Fruit fly (Drosophila melanogaster): ENCODE measurements around the gene CG13318.

Gene CG13318

DNA sequence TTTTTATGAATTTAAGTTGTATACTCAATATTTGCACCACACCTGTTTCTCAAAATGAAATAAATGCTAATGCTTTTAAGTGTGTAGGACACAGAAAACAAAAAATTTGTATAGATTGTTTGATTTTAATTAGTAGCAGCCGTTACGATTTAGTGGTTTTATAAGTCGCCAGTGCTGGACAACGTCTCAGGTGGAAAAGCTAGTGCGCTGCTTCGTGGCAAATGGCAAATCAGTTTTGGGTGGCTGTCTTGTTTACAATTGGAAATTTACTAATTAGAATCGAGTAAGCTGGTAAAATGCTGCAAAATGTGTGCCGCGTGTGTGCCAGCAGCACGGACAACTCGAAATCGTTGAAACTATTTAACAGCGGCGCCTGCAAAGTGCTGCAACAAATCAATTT is 45.9 kb downstream of the CG13318 start, which contains the start of gene CG8159 (continued):
- TF ChIP-seq CG4360 (GFP tag; IDR thresholded peaks at IDR 0.05) (no peak), Side (GFP tag; optimal IDR thresholded peaks at IDR 0.05) (no peak), CG31365 (tag; optimal IDR thresholded peaks at IDR 0.05) (no peak), tgo (GFP tag; IDR thresholded peaks at IDR 0.05) (no peak), Hr3 (GFP tag; optimal IDR thresholded peaks at IDR 0.05) (no peak), CG32772 (GFP tag; IDR thresholded peaks at IDR 0.05) (no peak), CG9609 (GFP tag; optimal IDR thresholded peaks at IDR 0.05) (no peak), CG5245 (GFP tag; optimal IDR thresholded peaks at IDR 0.05) (no peak), cas (GFP tag; IDR thresholded peaks at IDR 0.05) (no peak), CG13624 (GFP tag; optimal IDR thresholded peaks at IDR 0.05) (no peak), fd3F (GFP tag; optimal IDR thresholded peaks at IDR 0.05) (no peak), ranshi (GFP tag; IDR thresholded peaks at IDR 0.05) (no peak), bbx (GFP tag; IDR thresholded peaks at IDR 0.05; ENCODE audit: partially characterized antibody) (no peak), en (GFP tag; optimal IDR thresholded peaks at IDR 0.05) (no peak), wek (GFP tag; optimal IDR thresholded peaks at IDR 0.05) (no peak), pnt (GFP tag; optimal IDR thresholded peaks at IDR 0.05) (no peak), Bteb2 (GFP tag; optimal IDR thresholded peaks at IDR 0.05) (no peak), otp (GFP tag; IDR thresholded peaks at IDR 0.05) (no peak), CG2889 (GFP tag; IDR thresholded peaks at IDR 0.05) (no peak), E2f2 (GFP tag; IDR thresholded peaks at IDR 0.05) (peak; percentile 68), Xrp1 (GFP tag; IDR thresholded peaks at IDR 0.05) (no peak), pan (optimal IDR thresholded peaks at IDR 0.05) (no peak), pan (GFP tag; optimal IDR thresholded peaks at IDR 0.05 in 1 of 2, IDR thresholded peaks at IDR 0.05 in 1 of 2) (no peak), ac (GFP tag; optimal IDR thresholded peaks at IDR 0.05) (no peak), CG9817 (tag; optimal IDR thresholded peaks at IDR 0.05) (no peak), tin (GFP tag; optimal IDR thresholded peaks at IDR 0.05) (no peak), C15 (GFP tag; IDR thresholded peaks at IDR 0.05) (no peak), CG11093 (GFP tag; IDR thresholded peaks at IDR 0.05) (no peak), CG10274 (GFP tag; optimal IDR thresholded peaks at IDR 0.05) (no peak), CG10462 (GFP tag; optimal IDR thresholded peaks at IDR 0.05) (no peak), CG4617 (GFP tag; optimal IDR thresholded peaks at IDR 0.05; ENCODE audit: borderline replicate concordance) (peak; percentile 62), HmgZ (tag; optimal IDR thresholded peaks at IDR 0.05) (peak; percentile 27), CG14965 (GFP tag; optimal IDR thresholded peaks at IDR 0.05; ENCODE audit: borderline replicate concordance) (no peak), CG7745 (tag; optimal IDR thresholded peaks at IDR 0.05) (no peak), Gug (GFP tag; IDR thresholded peaks at IDR 0.05) (no peak), Ptx1 (GFP tag; IDR thresholded peaks at IDR 0.05) (no peak), Fer1 (GFP tag; optimal IDR thresholded peaks at IDR 0.05) (no peak), CG1792 (GFP tag; optimal IDR thresholded peaks at IDR 0.05) (no peak), CG3407 (GFP tag; optimal IDR thresholded peaks at IDR 0.05) (no peak), peb (GFP tag; IDR thresholded peaks at IDR 0.05) (no peak), corto (GFP tag; optimal IDR thresholded peaks at IDR 0.05) (no peak), CG12236 (GFP tag; optimal IDR thresholded peaks at IDR 0.05) (no peak), Ets65A (GFP tag) (peak; percentile 24), CG3281 (GFP tag; optimal IDR thresholded peaks at IDR 0.05) (no peak), dmrt11E (tag; optimal IDR thresholded peaks at IDR 0.05) (no peak), sob (GFP tag; IDR thresholded peaks at IDR 0.05) (no peak), CG12155 (GFP tag; optimal IDR thresholded peaks at IDR 0.05) (no peak), chif (GFP tag; optimal IDR thresholded peaks at IDR 0.05) (no peak), Dip2 (GFP tag; IDR thresholded peaks at IDR 0.05) (no peak), Elba2 (GFP tag; optimal IDR thresholded peaks at IDR 0.05) (peak; percentile 88), insv (GFP tag; optimal IDR thresholded peaks at IDR 0.05) (peak in 1 of 2 experiments; percentile 90), twi (tag; optimal IDR thresholded peaks at IDR 0.05) (no peak), CG4404 (GFP tag; IDR thresholded peaks at IDR 0.05) (no peak), Dp (GFP tag; optimal IDR thresholded peaks at IDR 0.05) (peak; percentile 63)

Measured in whole organism, embryonic.